Worm (Caenorhabditis elegans): Measurements from ENCODE around the gene gakh-1.

DNA sequence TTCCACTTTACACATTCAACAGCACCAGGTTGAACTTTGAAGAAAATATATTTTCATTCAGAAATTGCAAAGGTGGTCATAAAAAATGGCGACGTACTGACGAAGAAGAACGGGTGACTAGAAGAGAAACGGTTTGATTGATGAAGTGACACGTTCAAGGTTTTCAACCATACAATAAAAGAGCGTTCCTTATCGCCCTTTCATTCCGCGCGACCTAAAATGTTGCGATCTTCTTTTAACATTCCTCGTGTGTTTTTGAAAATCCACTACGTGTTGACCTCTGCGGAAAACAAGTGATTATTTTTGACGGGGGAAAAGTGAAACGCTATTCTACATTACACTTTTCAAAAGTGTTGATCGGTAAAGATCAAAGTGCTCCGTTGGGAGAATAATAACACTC is 45.8 kb downstream of the gakh-1 start:
- TF ChIP-seq unc-98 (GFP tag; IDR thresholded peaks at IDR 0.05), result no peak
- no peak for TF ChIP-seq tbx-2 (tag; optimal IDR thresholded peaks at IDR 0.05)
- TF ChIP-seq unc-62 (GFP tag; optimal IDR thresholded peaks at IDR 0.05), result no peak
- no peak for TF ChIP-seq zip-4 (GFP tag; optimal IDR thresholded peaks at IDR 0.05)
- no peak for TF ChIP-seq fkh-10 (GFP tag; optimal IDR thresholded peaks at IDR 0.05)
- TF ChIP-seq ztf-4 (tag; optimal IDR thresholded peaks at IDR 0.05), result no peak

Measured in whole organism, L1 larva.